Worm (Caenorhabditis elegans) whole organism, L4 larva: ENCODE measurements around the gene arrd-15.
A peak's percentile ranks its signal among the peaks of the same experiment; 100 is the strongest.

Experiments
- D1046.2 ChIP-seq: fragments of 200-800 bp; sonication (Bioruptor generic); IDR thresholded peaks from 2 replicates; pipeline ENCODE4 v1.3.6; 2022; ENCODE audit warnings: missing genetic modification characterization, missing compliant biosample characterization
- F10B5.3 ChIP-seq: sonication (generic microtip); optimal IDR thresholded peaks from 2 replicates; lab custom pipeline; 2016; ENCODE audit warnings: mild to moderate bottlenecking, missing genetic modification characterization, missing compliant biosample characterization
- F26F4.8 ChIP-seq: fragments of 200-800 bp; sonication (Bioruptor generic); conservative IDR thresholded peaks from 2 replicates; pipeline ENCODE4 v1.3.6; 2022; ENCODE audit warnings: missing genetic modification characterization, missing compliant biosample characterization
- Y48G9A.11 ChIP-seq: fragments of 200-800 bp; sonication (Bioruptor generic); IDR thresholded peaks from 2 replicates; pipeline ENCODE4 v1.3.6; 2022; ENCODE audit warnings: missing genetic modification reagents, missing genetic modification characterization, missing compliant biosample characterization
- Y5F2A.4 ChIP-seq: fragments of 200-800 bp; sonication (Bioruptor generic); optimal IDR thresholded peaks from 2 replicates; lab custom pipeline; 2018; ENCODE audit warnings: mild to moderate bottlenecking, missing genetic modification characterization, missing compliant biosample characterization
- Y75B8A.6 ChIP-seq: fragments of 200-800 bp; sonication (Bioruptor generic); IDR thresholded peaks from 2 replicates; pipeline ENCODE4 v1.3.6; 2022; ENCODE audit warnings: missing genetic modification reagents, missing genetic modification characterization, missing compliant biosample characterization
- ZK337.2 ChIP-seq: fragments of 200-800 bp; sonication (Bioruptor generic); IDR thresholded peaks from 2 replicates; pipeline ENCODE4 v1.3.6; 2022; ENCODE audit warnings: missing genetic modification reagents, missing genetic modification characterization, missing compliant biosample characterization
- aha-1 ChIP-seq: fragments of 150-350 bp; peaks from one replicate; lab custom pipeline; 2014; ENCODE audit warnings: missing biosample characterization, missing genetic modification characterization
- ama-1 ChIP-seq: fragments of 150-350 bp; optimal IDR thresholded peaks from 2 replicates; lab custom pipeline; 2014; ENCODE audit warnings: inconsistent platforms, mixed read lengths
- arid-1 ChIP-seq: fragments of 200-800 bp; sonication (Bioruptor generic); conservative IDR thresholded peaks from 2 replicates; pipeline ENCODE4 v1.3.6; 2022; ENCODE audit warnings: missing genetic modification reagents, missing genetic modification characterization, missing compliant biosample characterization
- ceh-20 ChIP-seq: fragments of 200-800 bp; sonication (Bioruptor generic); IDR thresholded peaks from 2 replicates; pipeline ENCODE4 v1.3.6; 2022; ENCODE audit warnings: missing genetic modification reagents, missing genetic modification characterization, missing compliant biosample characterization
- ceh-32 ChIP-seq: sonication (generic microtip); optimal IDR thresholded peaks from 2 replicates; lab custom pipeline; 2016; ENCODE audit warnings: mild to moderate bottlenecking, missing genetic modification characterization, missing compliant biosample characterization; ENCODE audit not compliant: poor library complexity
- ceh-82 ChIP-seq: sonication (generic microtip); optimal IDR thresholded peaks from 2 replicates; lab custom pipeline; 2017; ENCODE audit warnings: missing biosample characterization, missing genetic modification characterization
- ctbp-1 ChIP-seq: fragments of 200-800 bp; sonication (Bioruptor generic); IDR thresholded peaks from 2 replicates; pipeline ENCODE4 v1.3.6; 2022; ENCODE audit warnings: missing genetic modification reagents, missing genetic modification characterization, missing compliant biosample characterization
- daf-12 ChIP-seq: fragments of 150-350 bp; optimal IDR thresholded peaks from 2 replicates; lab custom pipeline; 2014; ENCODE audit warnings: missing biosample characterization, missing genetic modification reagents, missing genetic modification characterization
- daf-19 ChIP-seq: fragments of 200-800 bp; sonication (Bioruptor generic); conservative IDR thresholded peaks from 2 replicates; pipeline ENCODE4 v1.3.6; 2022; ENCODE audit warnings: missing genetic modification characterization, missing compliant biosample characterization
- duxl-1 ChIP-seq: sonication (generic microtip); optimal IDR thresholded peaks from 2 replicates; lab custom pipeline; 2016; ENCODE audit warnings: mild to moderate bottlenecking, missing genetic modification characterization, moderate library complexity, missing compliant biosample characterization; ENCODE audit not compliant: poor library complexity
- egl-43 ChIP-seq: fragments of 200-800 bp; sonication (Bioruptor generic); IDR thresholded peaks from 2 replicates; pipeline ENCODE4 v1.3.6; 2022; ENCODE audit warnings: missing genetic modification reagents, missing genetic modification characterization, missing compliant biosample characterization
- fkh-10 ChIP-seq: fragments of 150-350 bp; optimal IDR thresholded peaks from 2 replicates; lab custom pipeline; 2014; ENCODE audit warnings: missing biosample characterization, missing genetic modification reagents, missing genetic modification characterization
- gei-8 ChIP-seq: fragments of 200-800 bp; sonication (Bioruptor generic); optimal IDR thresholded peaks from 2 replicates; lab custom pipeline; 2018; ENCODE audit warnings: mild to moderate bottlenecking, missing genetic modification characterization, missing compliant biosample characterization
- hlh-11 ChIP-seq: fragments of 200-800 bp; sonication (Bioruptor generic); optimal IDR thresholded peaks from 2 replicates; lab custom pipeline; 2018; ENCODE audit warnings: mild to moderate bottlenecking, missing genetic modification characterization, missing compliant biosample characterization
- hmg-1.1 ChIP-seq: fragments of 200-800 bp; sonication (Bioruptor generic); IDR thresholded peaks from 2 replicates; pipeline ENCODE4 v1.3.6; 2022; ENCODE audit warnings: missing genetic modification reagents, missing genetic modification characterization, missing compliant biosample characterization
- lin-1 ChIP-seq: fragments of 200-800 bp; sonication (Bioruptor generic); IDR thresholded peaks from 2 replicates; pipeline ENCODE4 v1.3.6; 2022; ENCODE audit warnings: missing genetic modification reagents, missing genetic modification characterization, missing compliant biosample characterization
- lin-15B ChIP-seq: fragments of 150-350 bp; sonication (generic microtip); optimal IDR thresholded peaks from 3 replicates; lab custom pipeline; 2014; ENCODE audit warnings: missing biosample characterization, missing genetic modification characterization
- lin-38 ChIP-seq: fragments of 200-800 bp; sonication (Bioruptor generic); IDR thresholded peaks from 2 replicates; pipeline ENCODE4 v1.3.6; 2022; ENCODE audit warnings: missing genetic modification reagents, missing genetic modification characterization, missing compliant biosample characterization
- lir-3 ChIP-seq: sonication (generic microtip); optimal IDR thresholded peaks from 2 replicates; lab custom pipeline; 2016; ENCODE audit warnings: mild to moderate bottlenecking, missing genetic modification characterization, missing compliant biosample characterization
- mdl-1 ChIP-seq, 2 experiments: fragments of 150-350 bp in 1 of 2; sonication (generic microtip) in 1 of 2; optimal IDR thresholded peaks; 2 replicates each; lab custom pipeline; 2014 to 2017; ENCODE audit warnings: missing biosample characterization in 2 of 2, missing genetic modification characterization in 2 of 2
- mdt-29 ChIP-seq: fragments of 200-800 bp; sonication (Bioruptor generic); IDR thresholded peaks from 2 replicates; pipeline ENCODE4 v1.3.6; 2022; ENCODE audit warnings: missing genetic modification reagents, missing genetic modification characterization, missing compliant biosample characterization
- mep-1 ChIP-seq: fragments of 150-350 bp; sonication (generic microtip); optimal IDR thresholded peaks from 3 replicates; lab custom pipeline; 2014; ENCODE audit warnings: missing biosample characterization, missing genetic modification characterization
- mes-2 ChIP-seq: sonication (generic microtip); optimal IDR thresholded peaks from 2 replicates; lab custom pipeline; 2016; ENCODE audit warnings: missing genotype, mild to moderate bottlenecking, missing genetic modification characterization, missing compliant biosample characterization; ENCODE audit not compliant: poor library complexity, severe bottlenecking
- mxl-2 ChIP-seq: fragments of 200-800 bp; sonication (Bioruptor generic); conservative IDR thresholded peaks from 2 replicates; pipeline ENCODE4 v1.3.6; 2022; ENCODE audit warnings: missing genetic modification reagents, missing genetic modification characterization, missing compliant biosample characterization
- mxl-3 ChIP-seq: fragments of 200-800 bp; sonication (Bioruptor generic); optimal IDR thresholded peaks from 2 replicates; lab custom pipeline; 2018; ENCODE audit warnings: mild to moderate bottlenecking, missing genetic modification characterization, missing compliant biosample characterization
- nhr-10 ChIP-seq: fragments of 150-350 bp; optimal IDR thresholded peaks from 2 replicates; lab custom pipeline; 2014; ENCODE audit warnings: missing biosample characterization, missing genetic modification characterization
- nhr-11 ChIP-seq: fragments of 150-350 bp; optimal IDR thresholded peaks from 2 replicates; lab custom pipeline; 2014; ENCODE audit warnings: missing biosample characterization, missing genetic modification characterization
- nhr-237 ChIP-seq: sonication (generic microtip); optimal IDR thresholded peaks from 2 replicates; lab custom pipeline; 2017; ENCODE audit warnings: missing biosample characterization, missing genetic modification characterization
- nhr-28 ChIP-seq: fragments of 150-350 bp; optimal IDR thresholded peaks from 2 replicates; lab custom pipeline; 2014; ENCODE audit warnings: missing biosample characterization, missing genetic modification characterization
- nhr-41 ChIP-seq: fragments of 200-800 bp; sonication (Bioruptor generic); IDR thresholded peaks from 2 replicates; pipeline ENCODE4 v1.3.6; 2022; ENCODE audit warnings: missing genetic modification reagents, missing genetic modification characterization, missing compliant biosample characterization
- nhr-42 ChIP-seq: fragments of 200-800 bp; sonication (Bioruptor generic); IDR thresholded peaks from 2 replicates; pipeline ENCODE4 v1.3.6; 2022; ENCODE audit warnings: missing genetic modification characterization, missing compliant biosample characterization
- nhr-48 ChIP-seq: sonication (generic microtip); optimal IDR thresholded peaks from 2 replicates; lab custom pipeline; 2016; ENCODE audit warnings: mild to moderate bottlenecking, missing genetic modification characterization, missing compliant biosample characterization
- nhr-6 ChIP-seq: fragments of 150-350 bp; optimal IDR thresholded peaks from 2 replicates; lab custom pipeline; 2014; ENCODE audit warnings: missing biosample characterization, missing genetic modification characterization
- nhr-76 ChIP-seq: fragments of 150-350 bp; optimal IDR thresholded peaks from 2 replicates; lab custom pipeline; 2014; ENCODE audit warnings: missing biosample characterization, missing genetic modification characterization
- nhr-77 ChIP-seq: fragments of 150-350 bp; optimal IDR thresholded peaks from 2 replicates; lab custom pipeline; 2014; ENCODE audit warnings: missing biosample characterization, missing genetic modification characterization
- php-3 ChIP-seq: fragments of 200-800 bp; sonication (Bioruptor generic); IDR thresholded peaks from 2 replicates; pipeline ENCODE4 v1.3.6; 2022; ENCODE audit warnings: missing genetic modification reagents, missing genetic modification characterization, missing compliant biosample characterization
- sdz-12 ChIP-seq: fragments of 200-800 bp; sonication (Bioruptor generic); optimal IDR thresholded peaks from 2 replicates; lab custom pipeline; 2018; ENCODE audit warnings: mild to moderate bottlenecking, missing genetic modification characterization, missing compliant biosample characterization
- set-16 ChIP-seq: fragments of 200-800 bp; sonication (Bioruptor generic); IDR thresholded peaks from 2 replicates; pipeline ENCODE4 v1.3.6; 2022; ENCODE audit warnings: missing genetic modification reagents, missing genetic modification characterization, missing compliant biosample characterization
- skn-1 ChIP-seq: fragments of 150-350 bp; optimal IDR thresholded peaks from 2 replicates; lab custom pipeline; 2014; ENCODE audit warnings: missing biosample characterization, missing genetic modification characterization
- snpc-1.2 ChIP-seq: fragments of 200-800 bp; sonication (Bioruptor generic); IDR thresholded peaks from 2 replicates; pipeline ENCODE4 v1.3.6; 2022; ENCODE audit warnings: missing genetic modification reagents, missing genetic modification characterization, missing compliant biosample characterization
- spr-1 ChIP-seq: sonication (generic microtip); optimal IDR thresholded peaks from 2 replicates; lab custom pipeline; 2016; ENCODE audit warnings: mild to moderate bottlenecking, missing genetic modification characterization, missing compliant biosample characterization
- unc-130 ChIP-seq: sonication (generic microtip); optimal IDR thresholded peaks from 2 replicates; lab custom pipeline; 2016; ENCODE audit warnings: missing genetic modification reagents, missing genetic modification characterization, missing compliant biosample characterization
- zip-2 ChIP-seq: fragments of 150-350 bp; optimal IDR thresholded peaks from 2 replicates; lab custom pipeline; 2014; ENCODE audit warnings: missing biosample characterization, missing genetic modification characterization
- ztf-11 ChIP-seq: fragments of 150-350 bp; optimal IDR thresholded peaks from 2 replicates; lab custom pipeline; 2014; ENCODE audit warnings: missing biosample characterization, missing genetic modification characterization

Gene arrd-15

ce11 chrIII:8978512-8979352, 48.9 kb downstream of the arrd-15 start (continued):
- TF ChIP-seq mes-2 (tag; lab: Kevin White, UChicago) (no peak), daf-19 (GFP tag; lab: Robert Waterston, UW) (no peak), nhr-41 (GFP tag; lab: Robert Waterston, UW) (no peak; the same call in 1 of the 2 replicates), skn-1 (tag; lab: Kevin White, UChicago) (no peak), F10B5.3 (tag; lab: Kevin White, UChicago) (no peak), nhr-11 (tag; lab: Kevin White, UChicago) (no peak), mxl-3 (GFP tag; lab: Kevin White, UChicago) (no peak), arid-1 (no peak), lir-3 (tag; lab: Kevin White, UChicago) (no peak), lin-15B (tag; lab: Kevin White, UChicago) (no peak), ceh-32 (tag; lab: Kevin White, UChicago) (no peak), mdt-29 (0 out of 2 replicates have a peak, but pooled peaks have one; percentile 36), unc-130 (no peak), snpc-1.2 (GFP tag; lab: Robert Waterston, UW) (no peak), daf-12 (tag; lab: Kevin White, UChicago) (no peak), egl-43 (GFP tag; lab: Robert Waterston, UW) (no peak), Y5F2A.4 (GFP tag; lab: Kevin White, UChicago) (no peak), fkh-10 (GFP tag; lab: Kevin White, UChicago) (no peak), mep-1 (tag; lab: Kevin White, UChicago) (no peak), hlh-11 (tag; lab: Kevin White, UChicago) (peak; percentile 29), sdz-12 (GFP tag; lab: Kevin White, UChicago) (no peak), nhr-76 (tag; lab: Kevin White, UChicago) (no peak), nhr-48 (tag; lab: Kevin White, UChicago) (no peak), ztf-11 (tag; lab: Kevin White, UChicago) (no peak), nhr-77 (tag; lab: Kevin White, UChicago) (no peak), zip-2 (no peak), mdl-1 (tag; optimal IDR thresholded peaks at IDR 0.05; lab: Kevin White, UChicago) (no peak), lin-1 (GFP tag; lab: Robert Waterston, UW) (no peak), aha-1 (tag; lab: Kevin White, UChicago) (peak; percentile 58), php-3 (GFP tag; lab: Robert Waterston, UW) (no peak), nhr-10 (no peak), set-16 (GFP tag; lab: Robert Waterston, UW) (no peak), nhr-6 (no peak), ama-1 (lab: Kevin White, UChicago) (no peak), hmg-1.1 (GFP tag; lab: Robert Waterston, UW) (0 out of 2 replicates have a peak, but pooled peaks have one; percentile 35), nhr-42 (no peak), lin-38 (GFP tag; lab: Robert Waterston, UW) (no peak), ceh-20 (0 out of 2 replicates have a peak, but pooled peaks have one; percentile 28), spr-1 (tag; lab: Kevin White, UChicago) (no peak), F26F4.8 (GFP tag; lab: Robert Waterston, UW) (no peak), Y48G9A.11 (no peak), duxl-1 (tag; lab: Kevin White, UChicago) (peak; percentile 23), mxl-2 (GFP tag; lab: Robert Waterston, UW) (no peak), Y75B8A.6 (GFP tag; lab: Robert Waterston, UW) (0 out of 2 replicates have a peak, but pooled peaks have one; percentile 2), D1046.2 (GFP tag; lab: Robert Waterston, UW) (no peak), nhr-28 (no peak), ceh-82 (tag; lab: Kevin White, UChicago) (no peak), ZK337.2 (GFP tag; lab: Robert Waterston, UW) (no peak), nhr-237 (tag; lab: Kevin White, UChicago) (no peak), ctbp-1 (GFP tag; lab: Robert Waterston, UW) (no peak), gei-8 (GFP tag; lab: Kevin White, UChicago) (no peak)
